Fruit fly (Drosophila melanogaster): ENCODE data around the gene Mnt.

Mnt gene

dm6 chrX:3739165-3739888, 67.7 kb downstream of the Mnt start (continued):
- TF ChIP-seq CG5953 (GFP tag; IDR thresholded peaks at IDR 0.05) (no peak), CG14965 (GFP tag; optimal IDR thresholded peaks at IDR 0.05; ENCODE audit: borderline replicate concordance) (no peak), Jarid2 (GFP tag; optimal IDR thresholded peaks at IDR 0.05) (no peak), CoRest (tag; optimal IDR thresholded peaks at IDR 0.05) (peak; percentile 0), peb (GFP tag; IDR thresholded peaks at IDR 0.05) (no peak), E2f2 (GFP tag; IDR thresholded peaks at IDR 0.05) (no peak), Dek (tag; optimal IDR thresholded peaks at IDR 0.05) (no peak), CG2875 (GFP tag; optimal IDR thresholded peaks at IDR 0.05) (no peak), B-H2 (GFP tag; optimal IDR thresholded peaks at IDR 0.05) (no peak), phol (tag; optimal IDR thresholded peaks at IDR 0.05) (peak; percentile 44), CG17361 (GFP tag; IDR thresholded peaks at IDR 0.05) (no peak), CG7786 (GFP tag; optimal IDR thresholded peaks at IDR 0.05) (peak; percentile 14), lola (GFP tag; optimal IDR thresholded peaks at IDR 0.05) (no peak), Ada2b (GFP tag; IDR thresholded peaks at IDR 0.05) (no peak), CG30403 (GFP tag; optimal IDR thresholded peaks at IDR 0.05) (no peak), NfI (GFP tag; optimal IDR thresholded peaks at IDR 0.05) (no peak), sd (tag; optimal IDR thresholded peaks at IDR 0.05) (peak; percentile 85), CG12155 (GFP tag; optimal IDR thresholded peaks at IDR 0.05) (no peak), btn (GFP tag; optimal IDR thresholded peaks at IDR 0.05) (no peak), chn (GFP tag; optimal IDR thresholded peaks at IDR 0.05) (no peak), CG6654 (GFP tag; optimal IDR thresholded peaks at IDR 0.05) (no peak), Sox102F (GFP tag; optimal IDR thresholded peaks at IDR 0.05) (peak; percentile 18), pho (GFP tag; optimal IDR thresholded peaks at IDR 0.05) (no peak), CG15269 (tag; optimal IDR thresholded peaks at IDR 0.05) (peak; percentile 21), cg (GFP tag; optimal IDR thresholded peaks at IDR 0.05) (peak; percentile 76), kay (GFP tag; optimal IDR thresholded peaks at IDR 0.05) (no peak), slbo (GFP tag; IDR thresholded peaks at IDR 0.05) (peak; percentile 16; the same call in 1 of the 2 replicates), D19A (tag; optimal IDR thresholded peaks at IDR 0.05) (no peak), dysf (GFP tag; IDR thresholded peaks at IDR 0.05) (peak; percentile 49; the same call in 2 of the 3 replicates), z (GFP tag; IDR thresholded peaks at IDR 0.05) (no peak), Drgx (GFP tag; IDR thresholded peaks at IDR 0.05) (no peak; the same call in 1 of the 2 replicates), CG10462 (GFP tag; optimal IDR thresholded peaks at IDR 0.05) (no peak), bsh (GFP tag; optimal IDR thresholded peaks at IDR 0.05) (peak; percentile 1 to 16), CG34376 (GFP tag; optimal IDR thresholded peaks at IDR 0.05) (no peak), CG7357 (GFP tag; IDR thresholded peaks at IDR 0.05) (no peak), inv (GFP tag; IDR thresholded peaks at IDR 0.05; ENCODE audit: partially characterized antibody) (no peak), CG31441 (GFP tag; IDR thresholded peaks at IDR 0.05) (peak; percentile 49; the same call in 1 of the 2 replicates), dati (GFP tag; IDR thresholded peaks at IDR 0.05) (no peak), ftz-f1 (GFP tag; optimal IDR thresholded peaks at IDR 0.05) (no peak), Ets65A (GFP tag) (no peak), CG10654 (GFP tag; optimal IDR thresholded peaks at IDR 0.05) (no peak), ash1 (GFP tag; optimal IDR thresholded peaks at IDR 0.05) (no peak), da (GFP tag; optimal IDR thresholded peaks at IDR 0.05) (no peak), Aef1 (GFP tag; IDR thresholded peaks at IDR 0.05) (no peak), Med (GFP tag) (peak; percentile 89), CG18764 (GFP tag; optimal IDR thresholded peaks at IDR 0.05) (no peak), Hr3 (GFP tag; optimal IDR thresholded peaks at IDR 0.05) (no peak), C15 (GFP tag; IDR thresholded peaks at IDR 0.05) (no peak), CG3281 (GFP tag; optimal IDR thresholded peaks at IDR 0.05) (peak; percentile 34), Bteb2 (GFP tag; optimal IDR thresholded peaks at IDR 0.05) (no peak), CG11398 (GFP tag; optimal IDR thresholded peaks at IDR 0.05) (no peak)
